Worm (Caenorhabditis elegans) whole organism, L4 larva: ENCODE data around the gene str-4.

Experiments
- ceh-28 ChIP-seq: fragments of 150-350 bp; optimal IDR thresholded peaks from 2 replicates; lab custom pipeline; 2014; ENCODE audit warnings: missing biosample characterization, missing genetic modification reagents, missing genetic modification characterization
- egl-27 ChIP-seq: sonication (generic microtip); optimal IDR thresholded peaks from 3 replicates; lab custom pipeline; 2017; ENCODE audit warnings: missing biosample characterization, missing genetic modification reagents, missing genetic modification characterization
- hmg-1.1 ChIP-seq: fragments of 200-800 bp; sonication (Bioruptor generic); IDR thresholded peaks from 2 replicates; pipeline ENCODE4 v1.3.6; 2022; ENCODE audit warnings: missing genetic modification reagents, missing genetic modification characterization, missing compliant biosample characterization
- lin-13 ChIP-seq: fragments of 150-350 bp; optimal IDR thresholded peaks from 2 replicates; lab custom pipeline; 2014; ENCODE audit warnings: missing biosample characterization, missing genetic modification reagents, missing genetic modification characterization
- nhr-11 ChIP-seq: fragments of 150-350 bp; optimal IDR thresholded peaks from 2 replicates; lab custom pipeline; 2014; ENCODE audit warnings: missing biosample characterization, missing genetic modification characterization
- nhr-25 ChIP-seq: sonication (generic microtip); optimal IDR thresholded peaks from 2 replicates; lab custom pipeline; 2017; ENCODE audit warnings: missing genetic modification characterization, mild to moderate bottlenecking, missing compliant biosample characterization, antibody characterized with exemption, moderate library complexity, borderline replicate concordance; ENCODE audit not compliant: insufficient read depth
- nhr-28 ChIP-seq: fragments of 150-350 bp; optimal IDR thresholded peaks from 2 replicates; lab custom pipeline; 2014; ENCODE audit warnings: missing biosample characterization, missing genetic modification characterization
- snpc-1.2 ChIP-seq: fragments of 200-800 bp; sonication (Bioruptor generic); IDR thresholded peaks from 2 replicates; pipeline ENCODE4 v1.3.6; 2022; ENCODE audit warnings: missing genetic modification reagents, missing genetic modification characterization, missing compliant biosample characterization
- snpc-4 ChIP-seq: fragments of 150-350 bp; optimal IDR thresholded peaks from 2 replicates; lab custom pipeline; 2014; ENCODE audit warnings: missing biosample characterization, missing genetic modification characterization
- vab-7 ChIP-seq: fragments of 200-800 bp; sonication (Bioruptor generic); IDR thresholded peaks from 2 replicates; pipeline ENCODE4 v1.3.6; 2022; ENCODE audit warnings: missing genetic modification reagents, missing genetic modification characterization, missing compliant biosample characterization
- ztf-11 ChIP-seq: fragments of 150-350 bp; optimal IDR thresholded peaks from 2 replicates; lab custom pipeline; 2014; ENCODE audit warnings: missing biosample characterization, missing genetic modification characterization

DNA sequence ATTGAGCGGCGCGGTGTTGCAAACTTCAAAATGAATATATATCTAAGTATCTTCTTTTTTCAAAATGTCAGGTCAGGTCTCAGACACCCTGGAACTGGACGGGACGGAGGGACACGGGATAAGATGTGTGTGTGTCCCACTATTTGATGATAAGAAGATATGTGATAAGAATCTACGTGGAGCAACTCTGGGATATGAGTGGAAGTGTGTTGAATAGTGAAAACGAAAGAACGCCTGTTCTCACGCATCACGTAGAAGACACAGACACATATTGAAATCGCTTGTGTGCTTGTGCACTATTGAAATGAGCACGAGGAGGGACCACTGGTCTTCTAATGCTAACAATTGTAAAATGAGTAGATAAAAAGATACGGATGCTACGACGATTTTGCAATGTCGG lies 43.7 kb downstream of the str-4 start, which contains the start of gene uig-1:
- TF ChIP-seq hmg-1.1 (GFP tag; lab: Robert Waterston, UW) (no peak), vab-7 (GFP tag; lab: Robert Waterston, UW) (no peak), snpc-1.2 (GFP tag; lab: Robert Waterston, UW) (no peak), nhr-11 (tag; lab: Kevin White, UChicago) (no peak), ztf-11 (tag; lab: Kevin White, UChicago) (no peak), lin-13 (GFP tag; lab: Kevin White, UChicago) (no peak), ceh-28 (tag; lab: Kevin White, UChicago) (no peak), egl-27 (tag; lab: Kevin White, UChicago) (no peak), nhr-25 (no peak), nhr-28 (no peak), snpc-4 (tag; lab: Kevin White, UChicago) (no peak)
